Fruit fly (Drosophila melanogaster) whole organism, embryonic: ENCODE measurements around the gene Gss1.

ENCODE experiments used
- Adf1 ChIP-seq: fragments of 200-800 bp; sonication (Bioruptor generic); IDR thresholded peaks from 2 replicates; pipeline ENCODE4 v1.3.6; 2022; ENCODE audit warnings: missing biosample characterization, missing genetic modification characterization
- CG11723 ChIP-seq: fragments of 200-800 bp; sonication (Bioruptor generic); optimal IDR thresholded peaks from 2 replicates; lab custom pipeline; 2017; ENCODE audit warnings: missing biosample characterization, mild to moderate bottlenecking, missing genetic modification characterization
- CG12071 ChIP-seq: fragments of 200-800 bp; sonication (Bioruptor generic); optimal IDR thresholded peaks from 3 replicates; lab custom pipeline; 2018; ENCODE audit warnings: missing biosample characterization, mild to moderate bottlenecking, missing genetic modification characterization
- CG12219 ChIP-seq: fragments of 200-800 bp; sonication (Bioruptor generic); optimal IDR thresholded peaks from 3 replicates; lab custom pipeline; 2018; ENCODE audit warnings: missing biosample characterization, mild to moderate bottlenecking, missing genetic modification characterization
- CG12299 ChIP-seq: fragments of 200-800 bp; sonication (Bioruptor generic); optimal IDR thresholded peaks from 2 replicates; lab custom pipeline; 2018; ENCODE audit warnings: missing biosample characterization, mild to moderate bottlenecking, missing genetic modification characterization
- CG15601 ChIP-seq: fragments of 200-800 bp; sonication (Bioruptor generic); optimal IDR thresholded peaks from 3 replicates; lab custom pipeline; 2019; ENCODE audit warnings: missing biosample characterization, mild to moderate bottlenecking, missing genetic modification characterization, moderate library complexity
- CG1602 ChIP-seq: fragments of 200-800 bp; sonication (Bioruptor generic); optimal IDR thresholded peaks from 3 replicates; lab custom pipeline; 2016; ENCODE audit warnings: missing biosample characterization, missing genetic modification characterization
- CG16779 ChIP-seq: fragments of 200-800 bp; sonication (Bioruptor generic); IDR thresholded peaks from 2 replicates; pipeline ENCODE4 v1.3.6; 2022; ENCODE audit warnings: missing biosample characterization, missing genetic modification characterization
- CG2116 ChIP-seq: fragments of 200-800 bp; sonication (Bioruptor generic); optimal IDR thresholded peaks from 3 replicates; lab custom pipeline; 2018; ENCODE audit warnings: missing biosample characterization, mild to moderate bottlenecking, missing genetic modification characterization
- CG30403 ChIP-seq: fragments of 200-800 bp; sonication (Bioruptor generic); optimal IDR thresholded peaks from 3 replicates; lab custom pipeline; 2016; ENCODE audit warnings: missing biosample characterization, missing genetic modification characterization
- CG31224 ChIP-seq: fragments of 200-800 bp; sonication (Bioruptor generic); IDR thresholded peaks from 2 replicates; pipeline ENCODE4 v1.3.6; 2022; ENCODE audit warnings: missing biosample characterization, missing genetic modification characterization
- CG3726 ChIP-seq: fragments of 200-800 bp; sonication (Bioruptor generic); IDR thresholded peaks from 3 replicates; pipeline ENCODE4, ENCODE4 v1.3.6; 2022; ENCODE audit warnings: missing biosample characterization, missing genetic modification characterization
- CG3838 ChIP-seq: fragments of 200-800 bp; sonication (Bioruptor generic); optimal IDR thresholded peaks from 3 replicates; lab custom pipeline; 2016; ENCODE audit warnings: missing biosample characterization, missing genetic modification characterization
- CG4360 ChIP-seq: fragments of 200-800 bp; sonication (Bioruptor generic); IDR thresholded peaks from 2 replicates; pipeline ENCODE4 v1.3.6; 2022; ENCODE audit warnings: missing biosample characterization, missing genetic modification characterization
- CG4404 ChIP-seq: fragments of 200-800 bp; sonication (Bioruptor generic); IDR thresholded peaks from 2 replicates; pipeline ENCODE4 v1.3.6; 2022; ENCODE audit warnings: missing biosample characterization, missing genetic modification characterization
- CG4424 ChIP-seq: fragments of 200-800 bp; sonication (Bioruptor generic); optimal IDR thresholded peaks from 3 replicates; lab custom pipeline; 2016; ENCODE audit warnings: missing biosample characterization, missing genetic modification characterization
- CG5245 ChIP-seq: fragments of 200-800 bp; sonication (Bioruptor generic); optimal IDR thresholded peaks from 3 replicates; lab custom pipeline; 2016; ENCODE audit warnings: missing biosample characterization, missing genetic modification characterization
- CG7357 ChIP-seq: fragments of 200-800 bp; sonication (Bioruptor generic); IDR thresholded peaks from 3 replicates; pipeline ENCODE4 v1.3.6; 2022; ENCODE audit warnings: missing biosample characterization, missing genetic modification characterization
- CG8478 ChIP-seq: fragments of >200 bp; optimal IDR thresholded peaks from 2 replicates; lab custom pipeline; 2018
- CG8765 ChIP-seq: fragments of 200-800 bp; sonication (Bioruptor generic); IDR thresholded peaks from 2 replicates; pipeline ENCODE4 v1.3.6; 2022; ENCODE audit warnings: missing biosample characterization, missing genetic modification characterization
- CG8944 ChIP-seq: fragments of 200-800 bp; sonication (Bioruptor generic); optimal IDR thresholded peaks from 3 replicates; lab custom pipeline; 2016; ENCODE audit warnings: missing biosample characterization, missing genetic modification characterization
- CHES-1-like ChIP-seq: fragments of 200-800 bp; sonication (Bioruptor generic); optimal IDR thresholded peaks from 2 replicates; lab custom pipeline; 2016; ENCODE audit warnings: missing biosample characterization, missing genetic modification characterization
- Fer1 ChIP-seq: fragments of 200-800 bp; sonication (Bioruptor generic); optimal IDR thresholded peaks from 2 replicates; lab custom pipeline; 2017; ENCODE audit warnings: missing biosample characterization, mild to moderate bottlenecking, missing genetic modification characterization
- Fer2 ChIP-seq: fragments of 200-800 bp; sonication (Bioruptor generic); optimal IDR thresholded peaks from 2 replicates; lab custom pipeline; 2018; ENCODE audit warnings: missing biosample characterization, mild to moderate bottlenecking, missing genetic modification characterization, moderate library complexity
- H15 ChIP-seq: fragments of 200-800 bp; sonication (Bioruptor generic); IDR thresholded peaks from 3 replicates; pipeline ENCODE4 v1.3.6; 2022; ENCODE audit warnings: missing biosample characterization, missing genetic modification characterization
- HLH4C ChIP-seq: fragments of 200-800 bp; sonication (Bioruptor generic); IDR thresholded peaks from 3 replicates; pipeline ENCODE4 v1.3.6; 2022; ENCODE audit warnings: missing biosample characterization, missing genetic modification characterization; ENCODE audit not compliant: partially characterized antibody
- Hr3 ChIP-seq: fragments of 200-800 bp; sonication (Bioruptor generic); optimal IDR thresholded peaks from 3 replicates; lab custom pipeline; 2016; ENCODE audit warnings: missing biosample characterization, missing genetic modification characterization
- Lpt ChIP-seq: fragments of >200 bp; optimal IDR thresholded peaks from 2 replicates; lab custom pipeline; 2018; ENCODE audit warnings: missing biosample characterization, missing genetic modification characterization
- Max ChIP-seq: fragments of 200-800 bp; sonication (Bioruptor generic); optimal IDR thresholded peaks from 2 replicates; lab custom pipeline; 2016; ENCODE audit warnings: missing biosample characterization, mild to moderate bottlenecking, missing genetic modification characterization
- Myb ChIP-seq: fragments of 200-800 bp; sonication (Bioruptor generic); optimal IDR thresholded peaks from 2 replicates; lab custom pipeline; 2016; ENCODE audit warnings: missing biosample characterization, missing genetic modification characterization
- Rx ChIP-seq: fragments of 200-800 bp; sonication (Bioruptor generic); IDR thresholded peaks from 2 replicates; pipeline ENCODE4 v1.3.6; 2022; ENCODE audit warnings: missing biosample characterization, missing genetic modification characterization
- Side ChIP-seq: fragments of 200-800 bp; sonication (Bioruptor generic); optimal IDR thresholded peaks from 2 replicates; lab custom pipeline; 2016; ENCODE audit warnings: missing biosample characterization, missing genetic modification characterization
- Sry-δ ChIP-seq: fragments of 200-800 bp; sonication (Bioruptor generic); optimal IDR thresholded peaks from 2 replicates; lab custom pipeline; 2016; ENCODE audit warnings: missing biosample characterization, missing genetic modification characterization
- Usf ChIP-seq: fragments of 200-800 bp; sonication (Bioruptor generic); optimal IDR thresholded peaks from 2 replicates; lab custom pipeline; 2017; ENCODE audit warnings: missing genotype, missing biosample characterization, missing genetic modification characterization
- Xbp1 ChIP-seq: fragments of 200-800 bp; sonication (Bioruptor generic); optimal IDR thresholded peaks from 3 replicates; lab custom pipeline; 2016; ENCODE audit warnings: missing biosample characterization, mild to moderate bottlenecking, missing genetic modification characterization
- Xrp1 ChIP-seq: fragments of 200-800 bp; sonication (Bioruptor generic); IDR thresholded peaks from 2 replicates; pipeline ENCODE4 v1.3.6; 2022; ENCODE audit warnings: missing biosample characterization, missing genetic modification characterization
- ab ChIP-seq: fragments of 200-800 bp; sonication (Bioruptor generic); optimal IDR thresholded peaks from 2 replicates; lab custom pipeline; 2016; ENCODE audit warnings: missing biosample characterization, missing genetic modification characterization
- abd-A ChIP-seq: fragments of 200-800 bp; sonication (Bioruptor generic); optimal IDR thresholded peaks from 3 replicates; lab custom pipeline; 2019; ENCODE audit warnings: missing biosample characterization, mild to moderate bottlenecking, missing genetic modification characterization, moderate library complexity
- amos ChIP-seq: fragments of 200-800 bp; sonication (Bioruptor generic); IDR thresholded peaks from 2 replicates; pipeline ENCODE4 v1.3.6; 2022; ENCODE audit warnings: missing biosample characterization, missing genetic modification characterization; ENCODE audit not compliant: partially characterized antibody
- bowl ChIP-seq: fragments of 200-800 bp; sonication (Bioruptor generic); IDR thresholded peaks from 2 replicates; pipeline ENCODE4 v1.3.6; 2022; ENCODE audit warnings: missing biosample characterization, missing genetic modification characterization
- ci ChIP-seq: fragments of 200-800 bp; sonication (Bioruptor generic); IDR thresholded peaks from 3 replicates; pipeline ENCODE4 v1.3.6; 2022; ENCODE audit warnings: missing biosample characterization, missing genetic modification characterization
- disco-r ChIP-seq: fragments of 200-800 bp; sonication (Bioruptor generic); optimal IDR thresholded peaks from 2 replicates; lab custom pipeline; 2016; ENCODE audit warnings: missing biosample characterization, missing genetic modification characterization
- ems ChIP-seq: fragments of 200-800 bp; sonication (Bioruptor generic); optimal IDR thresholded peaks from 3 replicates; lab custom pipeline; 2016; ENCODE audit warnings: missing biosample characterization, missing genetic modification characterization
- gro ChIP-seq: fragments of 200-800 bp; sonication (Bioruptor generic); optimal IDR thresholded peaks from 2 replicates; lab custom pipeline; 2016; ENCODE audit warnings: missing biosample characterization, missing genetic modification characterization
- hth ChIP-seq: fragments of >200 bp; optimal IDR thresholded peaks from 2 replicates; lab custom pipeline; 2017; ENCODE audit warnings: inconsistent platforms
- ind ChIP-seq: fragments of 200-800 bp; sonication (Bioruptor generic); optimal IDR thresholded peaks from 3 replicates; lab custom pipeline; 2016; ENCODE audit warnings: missing biosample characterization, missing genetic modification characterization
- lab ChIP-seq: fragments of 200-800 bp; sonication (Bioruptor generic); optimal IDR thresholded peaks from 3 replicates; lab custom pipeline; 2017; ENCODE audit warnings: missing biosample characterization, missing genetic modification characterization, mild to moderate bottlenecking, moderate library complexity, missing genetic modification reagents
- mirr ChIP-seq: fragments of 200-800 bp; sonication (Bioruptor generic); optimal IDR thresholded peaks from 3 replicates; lab custom pipeline; 2018; ENCODE audit warnings: missing biosample characterization, mild to moderate bottlenecking, missing genetic modification characterization
- oc ChIP-seq: fragments of 200-800 bp; sonication (Bioruptor generic); optimal IDR thresholded peaks from 2 replicates; lab custom pipeline; 2018; ENCODE audit warnings: missing biosample characterization, mild to moderate bottlenecking, missing genetic modification characterization, moderate library complexity
- pfk ChIP-seq: fragments of 200-800 bp; sonication (Bioruptor generic); optimal IDR thresholded peaks from 2 replicates; lab custom pipeline; 2018; ENCODE audit warnings: missing biosample characterization, mild to moderate bottlenecking, missing genetic modification characterization, moderate library complexity
- repo ChIP-seq: fragments of 200-800 bp; sonication (Bioruptor generic); optimal IDR thresholded peaks from 2 replicates; lab custom pipeline; 2016; ENCODE audit warnings: missing biosample characterization, missing genetic modification characterization
- sisA ChIP-seq: fragments of 200-800 bp; sonication (Bioruptor generic); IDR thresholded peaks from 2 replicates; pipeline ENCODE4 v1.3.6; 2022; ENCODE audit warnings: missing biosample characterization, missing genetic modification characterization
- slbo ChIP-seq: fragments of 200-800 bp; sonication (Bioruptor generic); IDR thresholded peaks from 2 replicates; pipeline ENCODE4 v1.3.6; 2022; ENCODE audit warnings: missing biosample characterization, missing genetic modification characterization
- twi ChIP-seq: fragments of 200-800 bp; optimal IDR thresholded peaks from 2 replicates; lab custom pipeline; 2019; ENCODE audit warnings: missing biosample characterization, mild to moderate bottlenecking, missing genetic modification characterization, moderate library complexity

Gss1 gene

dm6 chrX:17878632-17879033 lies 10.7 kb upstream of the Gss1 start (continued):
- TF ChIP-seq slbo (no peak), bowl (GFP tag; lab: Robert Waterston, UW) (no peak), sisA (GFP tag; lab: Robert Waterston, UW) (no peak), Fer1 (no peak), CG3838 (GFP tag; lab: Kevin White, UChicago) (no peak), CG12219 (no peak), CG7357 (GFP tag; lab: Robert Waterston, UW) (no peak), amos (GFP tag; lab: Robert Waterston, UW) (no peak), ems (GFP tag; lab: Kevin White, UChicago) (no peak), Rx (GFP tag; lab: Robert Waterston, UW) (no peak), Fer2 (tag; lab: Kevin White, UChicago) (no peak), Max (GFP tag; lab: Kevin White, UChicago) (no peak), CG31224 (GFP tag; lab: Robert Waterston, UW) (no peak), CG4360 (GFP tag; lab: Robert Waterston, UW) (0 out of 2 replicates have a peak, but pooled peaks have one; percentile 24), ind (no peak), CG12299 (no peak), CG30403 (GFP tag; lab: Kevin White, UChicago) (no peak), CHES-1-like (peak; percentile 42), CG15601 (no peak), CG4424 (GFP tag; lab: Kevin White, UChicago) (no peak), CG12071 (GFP tag; lab: Kevin White, UChicago) (no peak), H15 (GFP tag; lab: Robert Waterston, UW) (no peak), CG11723 (no peak), Xrp1 (GFP tag; lab: Robert Waterston, UW) (no peak), CG16779 (GFP tag; lab: Robert Waterston, UW) (no peak), Adf1 (GFP tag; lab: Robert Waterston, UW) (peak; percentile 69), gro (GFP tag; lab: Kevin White, UChicago) (no peak), Usf (GFP tag; lab: Kevin White, UChicago) (no peak), CG8478 (lab: Kevin White, UChicago) (peak; percentile 46), Hr3 (GFP tag; lab: Kevin White, UChicago) (no peak), Lpt (GFP tag; lab: Kevin White, UChicago) (no peak), CG4404 (GFP tag; lab: Robert Waterston, UW) (no peak), pfk (no peak), Myb (no peak), CG2116 (GFP tag; lab: Kevin White, UChicago) (peak; percentile 56), ab (GFP tag; lab: Kevin White, UChicago) (no peak), CG8944 (GFP tag; lab: Kevin White, UChicago) (no peak), hth (lab: Kevin White, UChicago) (no peak), lab (GFP tag; lab: Kevin White, UChicago) (no peak), mirr (no peak), CG1602 (GFP tag; lab: Kevin White, UChicago) (no peak), HLH4C (GFP tag; lab: Robert Waterston, UW) (no peak), abd-A (tag; lab: Kevin White, UChicago) (no peak), CG5245 (no peak), Side (no peak), Sry-δ (no peak), Xbp1 (no peak), ci (GFP tag; lab: Robert Waterston, UW) (no peak), disco-r (GFP tag; lab: Kevin White, UChicago) (no peak), oc (no peak), CG8765 (GFP tag; lab: Robert Waterston, UW) (no peak), CG3726 (GFP tag; lab: Robert Waterston, UW) (no peak), repo (GFP tag; lab: Kevin White, UChicago) (no peak), twi (tag; lab: Kevin White, UChicago) (no peak)
